Worm (Caenorhabditis elegans) whole organism, late embryonic: ENCODE measurements around the gene T22C8.1.

Source experiments
- C08G9.2 ChIP-seq: sonication (generic microtip); optimal IDR thresholded peaks from 2 replicates; lab custom pipeline; 2016; ENCODE audit warnings: mild to moderate bottlenecking, missing genetic modification characterization, moderate library complexity, missing compliant biosample characterization
- C38D4.7 ChIP-seq: fragments of 200-800 bp; sonication (Bioruptor generic); optimal IDR thresholded peaks from 2 replicates; lab custom pipeline; 2018; ENCODE audit warnings: mild to moderate bottlenecking, missing genetic modification characterization, moderate library complexity, missing compliant biosample characterization
- Y22D7AL.16 ChIP-seq: sonication (generic microtip); optimal IDR thresholded peaks from 2 replicates; lab custom pipeline; 2016; ENCODE audit warnings: missing genetic modification characterization, missing compliant biosample characterization
- ahr-1 ChIP-seq: sonication (generic microtip); optimal IDR thresholded peaks from 2 replicates; lab custom pipeline; 2016; ENCODE audit warnings: missing genetic modification characterization, missing compliant biosample characterization
- ceh-14 ChIP-seq: sonication (generic microtip); optimal IDR thresholded peaks from 2 replicates; lab custom pipeline; 2016; ENCODE audit warnings: missing genotype, missing genetic modification characterization, missing compliant biosample characterization
- ceh-19 ChIP-seq: fragments of 200-800 bp; sonication (Bioruptor generic); optimal IDR thresholded peaks from 2 replicates; lab custom pipeline; 2018; ENCODE audit warnings: mild to moderate bottlenecking, missing genetic modification characterization, missing compliant biosample characterization
- ceh-2 ChIP-seq: sonication (generic microtip); optimal IDR thresholded peaks from 2 replicates; lab custom pipeline; 2016; ENCODE audit warnings: missing genotype, missing genetic modification characterization, missing compliant biosample characterization
- ceh-22 ChIP-seq: sonication (generic microtip); optimal IDR thresholded peaks from 2 replicates; lab custom pipeline; 2017; ENCODE audit warnings: missing biosample characterization, missing genetic modification characterization
- ceh-24 ChIP-seq: sonication (generic microtip); optimal IDR thresholded peaks from 2 replicates; lab custom pipeline; 2016; ENCODE audit warnings: mild to moderate bottlenecking, missing genetic modification characterization, missing compliant biosample characterization
- ceh-30 ChIP-seq: fragments of 150-350 bp; optimal IDR thresholded peaks from 2 replicates; lab custom pipeline; 2014; ENCODE audit warnings: missing biosample characterization, missing genetic modification characterization
- ceh-31 ChIP-seq: sonication (generic microtip); optimal IDR thresholded peaks from 2 replicates; lab custom pipeline; 2016; ENCODE audit warnings: missing genetic modification characterization, missing compliant biosample characterization
- ceh-34 ChIP-seq: sonication (generic microtip); optimal IDR thresholded peaks from 2 replicates; lab custom pipeline; 2016; ENCODE audit warnings: mild to moderate bottlenecking, missing genetic modification characterization, missing compliant biosample characterization
- ceh-48 ChIP-seq: sonication (generic microtip); optimal IDR thresholded peaks from 2 replicates; lab custom pipeline; 2016; ENCODE audit warnings: missing genetic modification characterization, inconsistent platforms, missing compliant biosample characterization
- dmd-4 ChIP-seq: sonication (generic microtip); optimal IDR thresholded peaks from 2 replicates; lab custom pipeline; 2016; ENCODE audit warnings: borderline replicate concordance, missing genetic modification characterization, missing compliant biosample characterization
- elt-2 ChIP-seq: sonication (generic microtip); optimal IDR thresholded peaks from 2 replicates; lab custom pipeline; 2016; ENCODE audit warnings: missing genetic modification reagents, missing genetic modification characterization, missing compliant biosample characterization
- ets-4 ChIP-seq: sonication (generic microtip); optimal IDR thresholded peaks from 2 replicates; lab custom pipeline; 2016; ENCODE audit warnings: missing genetic modification characterization, missing compliant biosample characterization
- eyg-1 ChIP-seq: sonication (generic microtip); optimal IDR thresholded peaks from 2 replicates; lab custom pipeline; 2016; ENCODE audit warnings: missing genotype, missing genetic modification characterization, missing compliant biosample characterization
- fkh-10 ChIP-seq: fragments of 150-350 bp; optimal IDR thresholded peaks from 2 replicates; lab custom pipeline; 2014; ENCODE audit warnings: missing biosample characterization, missing genetic modification reagents, missing genetic modification characterization
- fkh-6 ChIP-seq: sonication (generic microtip); optimal IDR thresholded peaks from 2 replicates; lab custom pipeline; 2016; ENCODE audit warnings: missing genetic modification characterization, missing compliant biosample characterization
- hlh-15 ChIP-seq: sonication (generic microtip); optimal IDR thresholded peaks from 2 replicates; lab custom pipeline; 2016; ENCODE audit warnings: missing genetic modification characterization, missing compliant biosample characterization
- hlh-30 ChIP-seq: sonication (generic microtip); optimal IDR thresholded peaks from 2 replicates; lab custom pipeline; 2017; ENCODE audit warnings: antibody characterized with exemption, missing genetic modification characterization, missing compliant biosample characterization; ENCODE audit not compliant: insufficient read depth
- lin-11 ChIP-seq: fragments of 200-800 bp; sonication (Bioruptor generic); optimal IDR thresholded peaks from 2 replicates; lab custom pipeline; 2018; ENCODE audit warnings: mild to moderate bottlenecking, missing genetic modification characterization, missing compliant biosample characterization
- mec-3 ChIP-seq: sonication (generic microtip); optimal IDR thresholded peaks from 2 replicates; lab custom pipeline; 2016; ENCODE audit warnings: borderline replicate concordance, missing genetic modification characterization, missing compliant biosample characterization
- nhr-232 ChIP-seq: sonication (generic microtip); optimal IDR thresholded peaks from 2 replicates; lab custom pipeline; 2016; ENCODE audit warnings: missing genetic modification characterization, missing compliant biosample characterization
- odd-2 ChIP-seq: sonication (generic microtip); optimal IDR thresholded peaks from 2 replicates; lab custom pipeline; 2017; ENCODE audit warnings: antibody characterized with exemption, mild to moderate bottlenecking, missing genetic modification characterization, missing compliant biosample characterization
- pag-3 ChIP-seq: sonication (generic microtip); optimal IDR thresholded peaks from 2 replicates; lab custom pipeline; 2016; ENCODE audit warnings: missing compliant biosample characterization, missing genetic modification characterization, borderline replicate concordance
- pax-1 ChIP-seq: fragments of 150-350 bp; optimal IDR thresholded peaks from 2 replicates; lab custom pipeline; 2014; ENCODE audit warnings: missing biosample characterization, missing genetic modification characterization
- pha-4 ChIP-seq: fragments of 150-350 bp; optimal IDR thresholded peaks from 2 replicates; lab custom pipeline; 2018; ENCODE audit warnings: missing biosample characterization, missing genetic modification reagents, missing genetic modification characterization
- pros-1 ChIP-seq: fragments of 150-350 bp; optimal IDR thresholded peaks from 2 replicates; lab custom pipeline; 2014; ENCODE audit warnings: missing biosample characterization, missing genetic modification reagents, missing genetic modification characterization
- sdc-2 ChIP-seq: sonication (generic microtip); optimal IDR thresholded peaks from 2 replicates; lab custom pipeline; 2016; ENCODE audit warnings: missing genotype, missing genetic modification characterization, missing compliant biosample characterization
- sox-2 ChIP-seq: fragments of 200-800 bp; sonication (Bioruptor generic); IDR thresholded peaks from 2 replicates; pipeline ENCODE4 v1.3.6; 2022; ENCODE audit warnings: missing genetic modification reagents, missing genetic modification characterization, missing compliant biosample characterization
- sox-4 ChIP-seq: sonication (generic microtip); optimal IDR thresholded peaks from 2 replicates; lab custom pipeline; 2017; ENCODE audit warnings: mild to moderate bottlenecking, missing genetic modification characterization, inconsistent platforms, missing compliant biosample characterization
- tbx-2 ChIP-seq: sonication (generic microtip); optimal IDR thresholded peaks from 2 replicates; lab custom pipeline; 2016; ENCODE audit warnings: missing genetic modification characterization, missing compliant biosample characterization
- ttx-3 ChIP-seq: sonication (generic microtip); optimal IDR thresholded peaks from 2 replicates; lab custom pipeline; 2016; ENCODE audit warnings: missing genetic modification reagents, missing genetic modification characterization, missing compliant biosample characterization
- unc-3 ChIP-seq, 2 experiments: fragments of 200-800 bp in 1 of 2; sonication (Bioruptor generic) in 1 of 2; sonication (generic microtip) in 1 of 2; conservative IDR thresholded peaks in 1 of 2; optimal IDR thresholded peaks in 1 of 2; 2 replicates each; pipeline versions ENCODE4 v1.3.6 to Lab custom; 2016 to 2022; ENCODE audit warnings: missing compliant biosample characterization in 2 of 2, missing genetic modification characterization in 2 of 2, missing genetic modification reagents in 1 of 2
- unc-42 ChIP-seq: sonication (generic microtip); optimal IDR thresholded peaks from 2 replicates; lab custom pipeline; 2016; ENCODE audit warnings: missing genotype, missing genetic modification characterization, missing compliant biosample characterization
- zip-5 ChIP-seq: sonication (generic microtip); optimal IDR thresholded peaks from 2 replicates; lab custom pipeline; 2016; ENCODE audit warnings: missing genetic modification characterization, missing compliant biosample characterization

The T22C8.1 gene

DNA sequence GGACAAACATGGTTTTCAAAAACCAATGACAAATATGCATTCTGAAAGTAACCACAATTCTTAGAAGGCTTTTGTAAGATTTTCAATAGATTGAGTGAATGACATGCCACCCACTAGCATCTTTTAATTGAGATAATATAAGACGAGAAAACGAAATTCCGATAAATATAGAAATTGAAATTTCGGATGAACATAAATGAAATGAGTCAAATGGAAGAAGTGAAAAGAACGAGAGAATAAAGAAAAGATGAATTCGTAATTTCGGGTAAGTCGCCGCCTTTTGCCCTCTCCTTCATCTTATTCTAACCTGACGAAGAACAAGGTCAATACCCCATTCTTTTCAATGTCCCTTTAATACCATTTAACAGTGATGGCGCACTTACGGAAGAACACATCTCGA lies 29.8 kb downstream of the T22C8.1 start:
- no peak for TF ChIP-seq mec-3 (tag; lab: Kevin White, UChicago)
- no peak for TF ChIP-seq odd-2 (tag; lab: Kevin White, UChicago)
- TF ChIP-seq ahr-1 (tag; lab: Kevin White, UChicago) = no peak
- no peak for TF ChIP-seq unc-42 (tag; lab: Kevin White, UChicago)
- TF ChIP-seq ceh-24 (tag; lab: Kevin White, UChicago) = no peak
- no peak for TF ChIP-seq sdc-2 (tag; lab: Kevin White, UChicago)
- no peak for TF ChIP-seq C38D4.7 (GFP tag; lab: Kevin White, UChicago)
- TF ChIP-seq pag-3 (tag; lab: Kevin White, UChicago) = no peak
- TF ChIP-seq fkh-6 (tag; lab: Kevin White, UChicago) = no peak
- TF ChIP-seq lin-11 (tag; lab: Kevin White, UChicago) = no peak
- no peak for TF ChIP-seq sox-2 (GFP tag; lab: Robert Waterston, UW)

DNA sequence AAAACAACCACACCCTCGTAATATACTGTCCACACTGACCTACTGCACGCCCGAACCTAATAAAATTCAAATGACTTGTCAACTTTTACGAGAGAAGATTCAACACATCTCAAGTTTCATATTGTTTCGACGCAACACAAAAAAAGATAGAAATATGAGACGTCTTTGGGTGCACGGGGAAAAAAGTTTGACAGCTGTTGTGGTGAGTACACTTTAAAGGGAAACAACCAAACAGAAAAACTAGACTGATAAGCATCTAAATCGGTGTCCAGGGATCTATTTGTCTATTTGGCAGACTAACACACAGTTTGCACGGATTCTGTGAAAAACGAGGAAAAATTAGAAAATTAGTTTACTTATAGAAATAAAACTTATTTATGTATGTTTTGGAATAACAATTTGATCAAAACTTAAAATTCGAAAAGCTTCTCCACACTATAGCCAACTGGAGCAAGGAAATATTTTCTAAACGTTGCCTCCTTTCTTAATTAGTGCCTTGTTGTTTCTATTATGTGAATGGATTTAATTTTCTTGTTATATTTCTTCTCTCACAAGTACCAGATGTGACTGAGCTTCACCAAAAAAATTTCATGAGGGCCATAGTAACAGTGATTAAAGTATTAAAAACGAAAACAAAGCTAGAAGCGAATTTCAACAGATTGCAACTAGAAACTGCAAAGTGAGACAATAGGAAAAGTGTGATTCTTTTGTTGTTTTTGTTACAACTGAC lies 31.2 kb downstream of the T22C8.1 start:
- TF ChIP-seq ceh-34 (tag; lab: Kevin White, UChicago) (peak; percentile 33), elt-2 (tag; lab: Kevin White, UChicago) (no peak), Y22D7AL.16 (no peak), dmd-4 (tag; lab: Kevin White, UChicago) (no peak), ceh-2 (tag; lab: Kevin White, UChicago) (no peak), sdc-2 (tag; lab: Kevin White, UChicago) (no peak), sox-4 (tag; lab: Kevin White, UChicago) (no peak), nhr-232 (tag; lab: Kevin White, UChicago) (no peak)
- TF ChIP-seq, all 69 proteins: peak for 1

DNA sequence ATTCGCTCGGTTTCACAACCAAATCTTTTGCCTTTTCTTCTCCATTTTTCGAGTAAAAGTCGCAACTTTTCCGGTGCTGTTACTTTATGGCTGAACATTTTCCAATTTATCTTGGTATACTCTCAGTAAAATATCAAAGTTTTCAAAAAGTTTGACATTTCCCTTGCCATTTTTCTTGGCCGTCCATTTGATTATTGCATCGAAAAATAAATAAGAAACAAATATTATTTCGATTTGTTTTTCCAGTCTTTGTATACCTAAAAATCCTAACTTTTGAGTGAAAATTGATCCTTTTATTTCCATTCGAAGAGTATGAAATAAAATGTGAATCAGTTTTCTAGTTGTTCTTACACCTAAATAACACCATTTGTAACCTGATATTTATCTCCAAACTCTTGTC lies 33.9 kb downstream of the T22C8.1 start:
- TF ChIP-seq pha-4 (tag; lab: Kevin White, UChicago) = no peak
- no peak for TF ChIP-seq ets-4 (tag; lab: Kevin White, UChicago)
- no peak for TF ChIP-seq ceh-22 (tag; lab: Kevin White, UChicago)
- no peak for TF ChIP-seq ttx-3 (tag; lab: Kevin White, UChicago)
- no peak for TF ChIP-seq ceh-14
- TF ChIP-seq ceh-2 (tag; lab: Kevin White, UChicago) = no peak
- no peak for TF ChIP-seq hlh-30 (tag; lab: Kevin White, UChicago)
- no peak for TF ChIP-seq sdc-2 (tag; lab: Kevin White, UChicago)
- no peak for TF ChIP-seq zip-5 (tag; lab: Kevin White, UChicago)
- TF ChIP-seq C08G9.2 (tag; lab: Kevin White, UChicago) = no peak
- TF ChIP-seq ceh-48 (tag; lab: Kevin White, UChicago) = no peak
- no peak for TF ChIP-seq pax-1 (tag; lab: Kevin White, UChicago)
- no peak for TF ChIP-seq ceh-31
- no peak for TF ChIP-seq ceh-19 (GFP tag; lab: Kevin White, UChicago)
- no peak for TF ChIP-seq sox-4 (tag; lab: Kevin White, UChicago)
- no peak for TF ChIP-seq fkh-10
- TF ChIP-seq tbx-2 (tag; lab: Kevin White, UChicago) = no peak
- TF ChIP-seq, all 69 proteins: peak for 0

DNA sequence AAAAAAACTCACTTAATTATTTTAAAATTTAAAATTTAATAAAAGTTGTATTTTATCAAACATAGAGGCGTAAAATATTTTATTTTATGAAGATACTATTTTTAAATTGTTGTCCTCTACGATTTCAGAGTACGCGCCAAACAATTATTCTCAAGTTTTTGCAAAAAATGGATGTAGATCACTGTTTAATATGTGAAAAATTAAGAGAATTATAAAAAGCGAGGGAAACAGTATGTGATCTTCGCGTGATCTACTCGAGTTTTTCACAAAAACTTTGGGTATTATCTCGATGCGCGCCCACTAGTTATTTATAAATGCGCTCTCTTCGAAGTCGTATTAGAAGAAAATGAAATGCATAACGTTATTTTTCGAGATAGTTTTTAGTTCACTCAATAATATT lies 36.3 kb downstream of the T22C8.1 start:
- TF ChIP-seq pros-1 (no peak), ets-4 (tag; lab: Kevin White, UChicago) (no peak), hlh-15 (tag; lab: Kevin White, UChicago) (no peak), eyg-1 (tag; lab: Kevin White, UChicago) (no peak), dmd-4 (tag; lab: Kevin White, UChicago) (no peak), unc-3 (GFP tag; conservative IDR thresholded peaks at IDR 0.05; lab: Robert Waterston, UW) (no peak), unc-3 (tag; optimal IDR thresholded peaks at IDR 0.05; lab: Kevin White, UChicago) (no peak), ceh-30 (tag; lab: Kevin White, UChicago) (no peak)
